Fruit fly (Drosophila melanogaster): ENCODE measurements around the gene Ubc87F.

- TF ChIP-seq CG17361 (GFP tag; IDR thresholded peaks at IDR 0.05) (no peak), stc (GFP tag; IDR thresholded peaks at IDR 0.05) (no peak), sr (GFP tag; IDR thresholded peaks at IDR 0.05) (no peak), tgo (GFP tag; IDR thresholded peaks at IDR 0.05) (no peak), CG2712 (tag; optimal IDR thresholded peaks at IDR 0.05) (no peak), btn (GFP tag; optimal IDR thresholded peaks at IDR 0.05) (no peak), Dip3 (GFP tag; optimal IDR thresholded peaks at IDR 0.05) (no peak)
Observed at dm6 chr3R:13718076-13718475, at the start of gene Ubc87F.

Measured in whole organism, embryonic.